Fruit fly (Drosophila melanogaster) Kc167 (cell line): ENCODE results near the gene CG11360.

Source experiments
- Myc ChIP-seq: fragments of >200 bp; optimal IDR thresholded peaks from 2 replicates; lab custom pipeline; 2017; ENCODE audit warnings: missing external identifiers
- Sin3A ChIP-seq: fragments of >200 bp; optimal IDR thresholded peaks from 2 replicates; lab custom pipeline; 2018; ENCODE audit warnings: missing external identifiers
- h ChIP-seq: fragments of >200 bp; optimal IDR thresholded peaks from 3 replicates; lab custom pipeline; 2018; ENCODE audit warnings: missing external identifiers
- insv ChIP-seq: fragments of >200 bp; optimal IDR thresholded peaks from 3 replicates; lab custom pipeline; 2018; ENCODE audit warnings: missing external identifiers
- psq ChIP-seq: fragments of >200 bp; optimal IDR thresholded peaks from 2 replicates; lab custom pipeline; 2017; ENCODE audit warnings: missing external identifiers
- ttk ChIP-seq: sonication (Bioruptor generic); optimal IDR thresholded peaks from 2 replicates; lab custom pipeline; 2017; ENCODE audit warnings: missing external identifiers

The CG11360 gene

DNA sequence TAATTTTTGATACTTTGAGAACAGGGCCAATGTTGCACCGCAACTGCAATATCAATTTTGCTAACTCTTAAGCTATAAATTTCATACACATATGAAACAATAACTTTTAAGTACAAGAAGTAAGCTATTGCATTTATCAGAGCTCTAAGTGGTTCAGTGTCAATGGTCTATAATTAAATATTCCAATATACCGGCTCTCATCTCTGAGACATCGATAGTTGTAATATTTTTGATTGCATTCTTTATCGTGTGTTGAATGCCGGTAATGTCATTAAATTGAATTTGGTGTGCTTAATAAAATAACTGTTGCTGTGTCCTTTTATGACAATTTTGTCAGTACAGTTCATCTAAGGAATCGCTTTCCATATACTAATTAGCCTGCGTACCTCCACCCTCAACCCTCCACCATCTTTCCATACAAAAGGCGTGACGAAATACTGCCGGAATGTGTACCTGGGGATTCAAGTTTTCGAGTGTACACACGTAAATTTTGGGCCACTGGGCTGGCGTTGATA lies at the start of gene CG11360:
TSS of gene CG11360 (plus strand) at position 238 of the 515 bp plus-strand sequence.
- no peak for TF ChIP-seq Myc
- TF ChIP-seq insv (lab: Kevin White, UChicago) = no peak
- TF ChIP-seq Sin3A (lab: Kevin White, UChicago) = no peak
- TF ChIP-seq psq = no peak

DNA sequence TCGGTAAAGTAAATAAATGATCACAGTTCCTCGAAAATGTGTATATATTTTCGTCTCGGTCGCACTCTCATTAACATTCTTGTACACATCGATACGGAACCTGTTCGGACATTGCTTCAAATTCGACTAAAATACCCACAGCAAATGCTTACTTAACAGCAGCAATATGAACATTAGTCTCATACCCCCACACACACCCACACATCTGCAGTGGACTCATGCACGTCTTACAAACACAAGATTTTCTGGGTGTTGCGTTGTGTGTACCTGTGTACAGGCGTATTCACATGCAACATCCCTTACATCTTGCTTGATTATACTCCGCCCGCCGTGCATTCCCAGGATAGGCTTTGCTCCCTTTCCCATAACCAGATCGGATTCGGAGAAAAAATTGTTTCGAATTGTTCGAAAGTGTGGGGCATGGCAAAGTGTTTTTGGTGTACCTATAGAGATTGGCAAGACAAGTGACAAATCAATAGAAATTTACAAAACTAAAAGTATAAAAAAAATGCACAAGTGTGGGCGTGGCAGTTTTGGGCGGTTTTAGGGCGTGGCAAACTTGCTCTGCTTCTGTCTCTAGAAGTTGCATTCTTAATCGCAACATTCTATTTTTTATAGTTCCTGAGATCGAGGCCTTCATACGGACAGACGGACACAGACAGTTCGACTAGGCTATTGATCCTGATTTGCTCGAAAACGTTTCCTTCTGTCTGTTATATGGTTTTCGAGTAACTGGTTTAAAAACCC lies 44.9 kb upstream of the CG11360 start, which contains the start of gene mav:
TSS of gene mav (minus strand) at position 134 of the 747 bp plus-strand sequence.
- TF ChIP-seq psq (no peak), Myc (no peak), Sin3A (lab: Kevin White, UChicago) (no peak), h (lab: Kevin White, UChicago) (no peak), ttk (lab: Kevin White, UChicago) (no peak), insv (lab: Kevin White, UChicago) (no peak)

DNA sequence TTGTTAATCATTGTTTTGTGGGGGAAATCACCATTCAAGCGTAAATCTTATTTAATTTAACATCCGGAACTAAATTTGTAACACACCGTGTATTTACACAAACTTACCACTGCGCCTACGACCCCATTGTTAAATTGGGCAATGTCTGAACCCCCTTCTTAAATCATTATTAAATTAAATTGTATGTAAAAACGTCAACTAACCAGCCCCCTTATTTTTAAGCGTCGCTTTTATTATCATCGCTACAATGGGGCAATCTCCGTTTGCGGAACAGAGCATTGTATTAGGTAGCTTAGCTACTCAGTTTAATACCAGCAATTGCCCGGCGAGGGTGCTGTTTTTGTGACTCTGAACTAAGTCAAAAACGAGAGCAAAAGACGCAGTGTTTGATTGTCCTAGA lies 41.6 kb upstream of the CG11360 start, which contains the start of gene Gat:
TSS of gene Gat (plus strand) at position 301 of the 400 bp plus-strand sequence.
- TF ChIP-seq h (lab: Kevin White, UChicago) = no peak
- no peak for TF ChIP-seq Sin3A (lab: Kevin White, UChicago)
- TF ChIP-seq ttk (lab: Kevin White, UChicago) = no peak
- no peak for TF ChIP-seq psq
- TF ChIP-seq insv (lab: Kevin White, UChicago) = no peak
- no peak for TF ChIP-seq Myc

DNA sequence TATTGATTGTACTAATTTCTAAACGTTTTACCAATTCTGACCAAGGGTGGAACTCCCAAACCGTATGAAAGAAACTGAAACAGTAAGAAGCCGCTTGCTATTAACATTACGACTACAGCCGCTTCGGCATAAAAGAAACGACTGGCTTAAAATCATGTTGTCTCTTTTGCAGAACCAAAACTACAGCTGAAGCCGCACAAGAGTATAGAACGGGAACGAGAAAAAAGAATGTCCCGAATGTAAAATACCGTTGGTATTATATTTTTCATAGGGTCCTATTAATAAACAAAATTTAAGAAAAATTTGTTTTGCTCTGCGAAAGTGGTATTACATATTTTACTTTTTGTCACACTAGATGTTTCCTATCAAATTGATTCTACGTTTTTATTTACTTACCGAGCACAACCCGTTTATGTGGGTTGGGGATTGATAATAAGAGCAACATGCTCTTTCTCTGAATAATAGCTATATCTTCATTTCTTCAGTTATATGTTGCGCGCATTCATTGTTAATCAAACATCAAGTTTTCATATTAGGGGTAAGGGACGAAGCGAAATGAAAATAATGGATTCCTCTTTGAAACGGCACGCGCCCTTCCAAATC lies 24.4 kb upstream of the CG11360 start, which contains the start of gene Ekar:
TSS of gene Ekar (minus strand) at position 143 of the 603 bp plus-strand sequence.
- TF ChIP-seq h (lab: Kevin White, UChicago) (no peak), ttk (lab: Kevin White, UChicago) (no peak), psq (no peak), insv (lab: Kevin White, UChicago) (no peak), Sin3A (lab: Kevin White, UChicago) (no peak), Myc (no peak)

DNA sequence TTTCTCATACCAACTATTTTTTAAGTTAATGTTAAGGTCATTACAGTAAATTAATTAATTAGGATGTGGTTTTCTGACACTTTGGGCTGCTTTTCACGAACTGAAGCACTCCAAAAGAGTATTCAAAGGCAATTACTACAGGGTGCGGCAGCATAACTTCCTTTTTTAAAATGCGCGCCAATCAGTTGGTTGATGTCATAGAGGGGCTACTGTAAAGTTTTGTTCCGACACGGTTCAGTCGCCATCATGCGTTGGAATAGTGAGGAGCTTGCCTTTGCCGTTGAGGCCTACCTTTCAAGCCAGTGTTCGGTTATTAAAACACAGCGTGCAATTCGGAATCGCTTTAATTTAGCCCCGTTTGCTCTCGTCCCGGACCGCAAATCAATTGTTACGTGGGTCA lies 23.6 kb upstream of the CG11360 start:
- TF ChIP-seq Sin3A (lab: Kevin White, UChicago) (no peak), Myc (no peak), ttk (lab: Kevin White, UChicago) (no peak), insv (lab: Kevin White, UChicago) (no peak), psq (no peak), h (lab: Kevin White, UChicago) (no peak)

DNA sequence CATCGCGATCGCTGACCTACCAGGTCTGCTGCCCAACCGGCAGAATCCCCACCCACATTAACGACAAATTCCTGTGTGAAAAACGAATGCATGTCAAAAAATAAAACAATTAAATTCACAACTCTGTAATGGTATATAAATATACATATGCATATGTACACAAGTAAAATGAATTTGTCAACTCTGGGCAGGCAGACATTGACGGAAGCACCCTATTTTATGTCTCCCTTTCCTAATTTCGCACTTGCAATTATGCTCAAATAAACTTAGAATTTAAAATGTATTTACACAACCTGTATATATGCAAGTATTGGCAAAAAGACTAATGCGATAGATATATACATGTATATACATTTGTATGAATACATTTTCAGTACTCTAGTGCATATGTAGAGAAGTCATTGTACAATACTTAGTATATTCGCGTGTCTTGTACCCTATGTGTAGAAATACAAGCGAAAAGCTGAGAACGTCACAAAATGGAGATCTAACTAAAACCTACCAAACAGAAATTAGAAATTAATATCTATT lies 11.8 kb upstream of the CG11360 start:
- TF ChIP-seq insv (lab: Kevin White, UChicago) (no peak), psq (no peak), Sin3A (lab: Kevin White, UChicago) (no peak), ttk (lab: Kevin White, UChicago) (no peak), h (lab: Kevin White, UChicago) (no peak), Myc (no peak)

DNA sequence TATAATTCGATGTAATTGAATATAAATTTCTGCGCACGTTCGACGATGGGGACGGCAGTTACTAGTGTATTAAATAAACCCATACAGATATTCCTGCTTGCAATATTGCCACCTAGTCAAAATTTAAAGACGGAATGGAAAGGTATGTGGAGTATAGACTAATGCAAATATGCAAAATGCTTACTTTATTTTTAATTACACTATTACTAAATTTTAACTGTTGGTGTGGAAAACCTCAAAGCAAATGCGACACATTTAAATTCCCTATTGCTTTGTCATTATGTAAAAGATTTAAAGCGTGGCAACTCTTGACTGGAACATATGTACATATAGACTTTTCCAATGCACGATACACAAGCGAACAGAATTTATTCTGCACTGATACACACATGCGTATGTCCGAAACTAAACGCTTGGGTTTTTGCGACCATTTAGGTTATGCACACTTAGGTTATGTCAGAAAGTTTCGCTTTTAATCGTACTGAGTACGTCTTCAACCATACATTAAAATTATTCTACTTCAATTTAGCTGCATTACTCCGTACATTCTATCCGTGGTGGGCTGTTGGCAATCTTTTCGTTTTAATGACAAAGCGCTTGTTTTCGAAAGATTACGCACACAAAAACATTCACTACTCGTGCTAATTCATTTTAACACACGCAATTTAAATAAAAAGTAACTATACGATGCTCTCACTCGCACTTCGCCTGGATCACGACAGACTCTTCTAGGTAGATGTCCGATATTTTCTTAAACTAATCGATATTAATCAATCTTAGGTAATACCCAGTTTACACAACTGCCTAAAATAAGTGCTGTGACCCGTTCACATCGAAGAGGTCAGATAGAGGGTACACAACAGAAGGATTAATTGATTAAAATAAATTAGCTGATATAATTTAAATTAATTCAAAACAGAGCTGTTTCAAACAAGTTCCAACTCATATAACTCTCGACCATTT lies 10.8 kb upstream of the CG11360 start, which contains the start of gene gw:
TSS of gene gw (minus strand) at position 725 of the 963 bp plus-strand sequence.
- no peak for TF ChIP-seq h (lab: Kevin White, UChicago)
- TF ChIP-seq psq = no peak
- TF ChIP-seq ttk (lab: Kevin White, UChicago) = no peak
- no peak for TF ChIP-seq Myc
- no peak for TF ChIP-seq insv (lab: Kevin White, UChicago)
- TF ChIP-seq Sin3A (lab: Kevin White, UChicago) = no peak

DNA sequence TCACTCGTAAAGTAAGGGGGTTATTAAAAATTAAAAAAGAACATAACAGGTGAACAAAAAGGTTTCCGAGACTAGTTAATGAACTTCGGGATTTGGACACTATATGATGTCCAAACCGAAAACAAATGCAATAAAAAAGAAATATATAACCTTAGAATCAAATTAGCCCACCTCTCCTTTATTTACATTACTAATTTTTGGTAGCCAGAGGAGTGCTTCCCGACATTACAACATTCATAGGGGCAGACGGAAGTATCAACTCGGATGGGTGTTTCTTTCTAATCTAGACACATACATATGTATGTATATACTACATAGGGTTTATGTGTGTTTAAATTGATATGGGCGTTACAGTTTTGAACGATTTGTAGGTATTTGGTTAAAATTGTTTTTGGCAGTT lies 8.8 kb upstream of the CG11360 start:
- TF ChIP-seq psq (no peak), ttk (lab: Kevin White, UChicago) (no peak), Sin3A (lab: Kevin White, UChicago) (no peak), h (lab: Kevin White, UChicago) (no peak), insv (lab: Kevin White, UChicago) (no peak), Myc (no peak)

DNA sequence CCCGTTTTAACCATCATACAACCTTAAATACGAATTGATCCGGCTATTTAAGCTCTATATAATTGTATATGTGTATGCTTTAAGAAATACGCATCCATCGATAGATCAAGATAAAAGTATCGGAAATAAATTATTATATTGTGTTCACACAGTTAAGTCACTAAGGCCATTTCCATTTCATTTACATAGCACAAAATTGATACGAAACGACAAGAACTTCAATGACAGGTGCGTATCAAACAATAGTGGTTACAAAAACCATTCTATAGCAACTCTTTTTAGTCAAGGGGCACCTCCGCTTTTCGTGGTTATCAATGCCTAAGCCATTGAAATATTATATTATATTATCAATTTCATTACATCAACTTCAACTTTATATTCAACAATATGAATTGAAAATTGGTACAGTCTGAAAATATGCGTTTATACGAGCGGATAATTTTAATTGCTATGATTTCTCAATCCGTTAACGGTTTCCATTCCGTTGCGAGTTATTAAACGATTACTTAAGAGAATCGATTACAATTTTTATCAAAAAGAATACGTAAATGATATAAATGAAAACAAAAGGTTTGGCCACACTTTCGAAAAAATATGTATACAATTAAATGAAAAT lies 7.8 kb upstream of the CG11360 start, which contains the start of the genes CG46466 and Slip1:
TSS of gene CG46466 (minus strand) at position 70 of the 616 bp plus-strand sequence.
TSS of gene Slip1 (plus strand) at position 567 of the 616 bp plus-strand sequence.
- TF ChIP-seq psq (no peak), Sin3A (lab: Kevin White, UChicago) (no peak), ttk (lab: Kevin White, UChicago) (no peak), insv (lab: Kevin White, UChicago) (no peak), Myc (no peak), h (lab: Kevin White, UChicago) (no peak)

DNA sequence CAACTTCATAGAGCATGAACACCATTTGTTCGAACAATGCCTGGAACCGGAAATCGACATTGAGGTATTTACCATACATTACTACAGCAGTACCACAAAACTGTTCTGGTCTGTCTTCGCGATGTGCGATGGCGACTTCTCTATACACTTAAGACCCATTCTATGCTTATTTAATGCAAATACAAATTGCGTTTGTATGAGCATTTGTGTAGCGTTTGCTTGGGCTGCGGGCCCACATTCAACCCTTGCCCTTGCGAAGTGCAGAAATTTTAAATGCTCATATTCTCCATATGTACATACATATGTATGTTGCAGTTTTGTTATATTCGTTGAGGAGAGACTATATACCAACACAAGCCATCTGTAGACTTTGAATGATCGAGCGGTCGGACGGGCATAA lies 6.7 kb upstream of the CG11360 start:
- TF ChIP-seq ttk (lab: Kevin White, UChicago) = no peak
- no peak for TF ChIP-seq h (lab: Kevin White, UChicago)
- no peak for TF ChIP-seq psq
